Worm (Caenorhabditis elegans) whole organism, L2 larva: ENCODE data around the gene C07D10.6.
A peak's percentile ranks its signal among the peaks of the same experiment; 100 is the strongest.

Source experiments
- C34F6.9 ChIP-seq: fragments of 150-350 bp; optimal IDR thresholded peaks from 2 replicates; lab custom pipeline; 2014; ENCODE audit warnings: missing biosample characterization, missing genetic modification characterization
- F13H6.1 ChIP-seq: sonication (generic microtip); optimal IDR thresholded peaks from 2 replicates; lab custom pipeline; 2016; ENCODE audit warnings: missing genetic modification characterization, missing compliant biosample characterization
- R02D3.7 ChIP-seq: fragments of 150-350 bp; optimal IDR thresholded peaks from 2 replicates; lab custom pipeline; 2014; ENCODE audit warnings: missing biosample characterization, missing genetic modification characterization
- ZK546.5 ChIP-seq: sonication (generic microtip); optimal IDR thresholded peaks from 2 replicates; lab custom pipeline; 2017; ENCODE audit warnings: missing biosample characterization, missing genetic modification characterization
- alr-1 ChIP-seq: fragments of 150-350 bp; optimal IDR thresholded peaks from 2 replicates; lab custom pipeline; 2014; ENCODE audit warnings: missing biosample characterization, missing genetic modification characterization
- aly-2 ChIP-seq: fragments of 150-350 bp; optimal IDR thresholded peaks from 2 replicates; lab custom pipeline; 2014; ENCODE audit warnings: missing biosample characterization, missing genetic modification characterization
- ama-1 ChIP-seq: fragments of 150-350 bp; optimal IDR thresholded peaks from 2 replicates; lab custom pipeline; 2018; ENCODE audit warnings: inconsistent platforms
- blmp-1 ChIP-seq: sonication (generic microtip); optimal IDR thresholded peaks from 2 replicates; lab custom pipeline; 2017; ENCODE audit warnings: missing genetic modification characterization, mild to moderate bottlenecking, missing compliant biosample characterization, antibody characterized with exemption, moderate library complexity; ENCODE audit not compliant: insufficient read depth
- ceh-16 ChIP-seq: fragments of 150-350 bp; optimal IDR thresholded peaks from 2 replicates; lab custom pipeline; 2014; ENCODE audit warnings: missing biosample characterization, missing genetic modification characterization
- ceh-82 ChIP-seq: fragments of 150-350 bp; optimal IDR thresholded peaks from 2 replicates; lab custom pipeline; 2014; ENCODE audit warnings: missing biosample characterization, missing genetic modification characterization
- crh-2 ChIP-seq: sonication (generic microtip); optimal IDR thresholded peaks from 2 replicates; lab custom pipeline; 2017; ENCODE audit warnings: missing biosample characterization, missing genetic modification characterization
- dmd-4 ChIP-seq: sonication (generic microtip); optimal IDR thresholded peaks from 2 replicates; lab custom pipeline; 2017; ENCODE audit warnings: missing biosample characterization, missing genetic modification characterization
- egl-27 ChIP-seq: sonication (generic microtip); optimal IDR thresholded peaks from 3 replicates; lab custom pipeline; 2017; ENCODE audit warnings: missing biosample characterization, missing genetic modification reagents, missing genetic modification characterization
- elt-1 ChIP-seq: fragments of 150-350 bp; optimal IDR thresholded peaks from 2 replicates; lab custom pipeline; 2014; ENCODE audit warnings: missing biosample characterization, missing genetic modification characterization
- elt-3 ChIP-seq: sonication (generic microtip); optimal IDR thresholded peaks from 2 replicates; lab custom pipeline; 2017; ENCODE audit warnings: missing biosample characterization, missing genetic modification characterization
- fos-1 ChIP-seq: fragments of 150-350 bp; optimal IDR thresholded peaks from 2 replicates; lab custom pipeline; 2014; ENCODE audit warnings: missing biosample characterization, missing genetic modification characterization
- gmeb-1 ChIP-seq: fragments of 150-350 bp; optimal IDR thresholded peaks from 2 replicates; lab custom pipeline; 2014; ENCODE audit warnings: missing biosample characterization, missing genetic modification characterization
- lin-11 ChIP-seq: fragments of 150-350 bp; sonication (generic microtip); optimal IDR thresholded peaks from 2 replicates; lab custom pipeline; 2014; ENCODE audit warnings: missing biosample characterization, missing genetic modification characterization, inconsistent platforms, mixed read lengths
- lin-13 ChIP-seq: fragments of 150-350 bp; optimal IDR thresholded peaks from 2 replicates; lab custom pipeline; 2014; ENCODE audit warnings: missing biosample characterization, missing genetic modification reagents, missing genetic modification characterization
- lin-39 ChIP-seq: fragments of 150-350 bp; optimal IDR thresholded peaks from 2 replicates; lab custom pipeline; 2014; ENCODE audit warnings: missing biosample characterization, missing genetic modification reagents, missing genetic modification characterization
- lsy-2 ChIP-seq, 2 experiments: fragments of 150-350 bp in 1 of 2; sonication (generic microtip) in 1 of 2; optimal IDR thresholded peaks; 2 replicates each; lab custom pipeline; 2014 to 2017; ENCODE audit warnings: missing biosample characterization in 2 of 2, missing genetic modification characterization in 2 of 2
- mab-5 ChIP-seq: fragments of 150-350 bp; optimal IDR thresholded peaks from 2 replicates; lab custom pipeline; 2014; ENCODE audit warnings: missing biosample characterization, missing genetic modification characterization
- mbf-1 ChIP-seq: sonication (generic microtip); optimal IDR thresholded peaks from 2 replicates; lab custom pipeline; 2017; ENCODE audit warnings: missing biosample characterization, missing genetic modification characterization
- mdl-1 ChIP-seq, 2 experiments: fragments of 150-350 bp in 1 of 2; sonication (generic microtip) in 1 of 2; optimal IDR thresholded peaks; 2 replicates each; lab custom pipeline; 2017; ENCODE audit warnings: missing biosample characterization in 2 of 2, missing genetic modification characterization in 2 of 2
- nhr-10 ChIP-seq: sonication (generic microtip); optimal IDR thresholded peaks from 2 replicates; lab custom pipeline; 2017; ENCODE audit warnings: missing biosample characterization, missing genetic modification characterization
- nhr-11 ChIP-seq: fragments of 150-350 bp; optimal IDR thresholded peaks from 2 replicates; lab custom pipeline; 2014; ENCODE audit warnings: missing biosample characterization, missing genetic modification characterization
- nhr-12 ChIP-seq: fragments of 150-350 bp; optimal IDR thresholded peaks from 2 replicates; lab custom pipeline; 2014; ENCODE audit warnings: missing biosample characterization, missing genetic modification characterization
- nhr-129 ChIP-seq: fragments of 150-350 bp; optimal IDR thresholded peaks from 2 replicates; lab custom pipeline; 2014; ENCODE audit warnings: missing biosample characterization, missing genetic modification characterization
- nhr-21 ChIP-seq: fragments of 150-350 bp; optimal IDR thresholded peaks from 2 replicates; lab custom pipeline; 2014; ENCODE audit warnings: missing biosample characterization, missing genetic modification characterization
- nhr-23 ChIP-seq: fragments of 150-350 bp; optimal IDR thresholded peaks from 2 replicates; lab custom pipeline; 2014; ENCODE audit warnings: missing biosample characterization, missing genetic modification reagents, missing genetic modification characterization
- nhr-237 ChIP-seq: fragments of 150-350 bp; optimal IDR thresholded peaks from 2 replicates; lab custom pipeline; 2014; ENCODE audit warnings: missing biosample characterization, missing genetic modification characterization
- nhr-25 ChIP-seq: fragments of 150-350 bp; sonication (generic microtip); optimal IDR thresholded peaks from 3 replicates; lab custom pipeline; 2014; ENCODE audit warnings: missing biosample characterization, missing genetic modification characterization
- nhr-6 ChIP-seq: fragments of 150-350 bp; optimal IDR thresholded peaks from 2 replicates; lab custom pipeline; 2014; ENCODE audit warnings: missing biosample characterization, missing genetic modification characterization
- nhr-77 ChIP-seq: fragments of 150-350 bp; optimal IDR thresholded peaks from 2 replicates; lab custom pipeline; 2014; ENCODE audit warnings: missing biosample characterization, missing genetic modification characterization
- peb-1 ChIP-seq: fragments of 150-350 bp; optimal IDR thresholded peaks from 2 replicates; lab custom pipeline; 2014; ENCODE audit warnings: missing biosample characterization, missing genetic modification characterization
- sem-4 ChIP-seq: fragments of 150-350 bp; optimal IDR thresholded peaks from 2 replicates; lab custom pipeline; 2014; ENCODE audit warnings: missing biosample characterization, missing genetic modification reagents, missing genetic modification characterization
- skn-1 ChIP-seq: sonication (generic microtip); optimal IDR thresholded peaks from 2 replicates; lab custom pipeline; 2017; ENCODE audit warnings: missing biosample characterization, missing genetic modification characterization
- sma-3 ChIP-seq: sonication (generic microtip); optimal IDR thresholded peaks from 2 replicates; lab custom pipeline; 2016; ENCODE audit warnings: missing genetic modification reagents, missing genetic modification characterization, missing compliant biosample characterization
- sma-9 ChIP-seq, 2 experiments: fragments of 150-350 bp in 1 of 2; sonication (generic microtip) in 1 of 2; optimal IDR thresholded peaks; 2 replicates each; lab custom pipeline; 2014 to 2016; ENCODE audit warnings: missing genetic modification characterization in 2 of 2, mild to moderate bottlenecking in 1 of 2, missing biosample characterization in 1 of 2, missing compliant biosample characterization in 1 of 2, missing genetic modification reagents in 1 of 2, moderate library complexity in 1 of 2
- snpc-4 ChIP-seq: fragments of 150-350 bp; optimal IDR thresholded peaks from 2 replicates; lab custom pipeline; 2014; ENCODE audit warnings: missing biosample characterization, missing genetic modification characterization
- unc-55 ChIP-seq: fragments of 150-350 bp; sonication (generic microtip); optimal IDR thresholded peaks from 3 replicates; lab custom pipeline; 2014; ENCODE audit warnings: missing biosample characterization, missing genetic modification reagents, missing genetic modification characterization
- unc-62 ChIP-seq: fragments of 150-350 bp; optimal IDR thresholded peaks from 2 replicates; lab custom pipeline; 2014; ENCODE audit warnings: missing biosample characterization, missing genetic modification reagents, missing genetic modification characterization
- zag-1 ChIP-seq: fragments of 150-350 bp; optimal IDR thresholded peaks from 2 replicates; lab custom pipeline; 2014; ENCODE audit warnings: missing biosample characterization, missing genetic modification characterization
- ztf-11 ChIP-seq: sonication (generic microtip); optimal IDR thresholded peaks from 2 replicates; lab custom pipeline; 2017; ENCODE audit warnings: missing biosample characterization, missing genetic modification characterization
- ztf-4 ChIP-seq: fragments of 150-350 bp; optimal IDR thresholded peaks from 2 replicates; lab custom pipeline; 2014; ENCODE audit warnings: missing biosample characterization, missing genetic modification characterization

C07D10.6 gene

ce11 chrII:7356773-7357172 is 22.3 kb upstream of the C07D10.6 start:
- peak; percentile 66 for TF ChIP-seq R02D3.7 (tag; lab: Kevin White, UChicago)
- TF ChIP-seq nhr-12 (tag; lab: Kevin White, UChicago), result no peak
- TF ChIP-seq lsy-2 (tag; optimal IDR thresholded peaks at IDR 0.05; lab: Kevin White, UChicago), result peak in 1 of 2 experiments; percentile 60
- peak; percentile 58 for TF ChIP-seq unc-55 (GFP tag; lab: Kevin White, UChicago)
- peak; percentile 36 for TF ChIP-seq C34F6.9 (tag; lab: Kevin White, UChicago)

- TF ChIP-seq zag-1 (tag; lab: Kevin White, UChicago), result no peak
- TF ChIP-seq ztf-4, result no peak
- no peak for TF ChIP-seq ZK546.5 (tag; lab: Kevin White, UChicago)
- TF ChIP-seq elt-3 (tag; lab: Kevin White, UChicago), result no peak
- no peak for TF ChIP-seq crh-2 (tag; lab: Kevin White, UChicago)
- TF ChIP-seq sem-4 (tag; lab: Kevin White, UChicago), result no peak
- TF ChIP-seq alr-1, result no peak
- TF ChIP-seq lin-11 (tag; lab: Kevin White, UChicago), result no peak
- no peak for TF ChIP-seq nhr-25 (tag; lab: Kevin White, UChicago)
- TF ChIP-seq lin-39 (tag; lab: Kevin White, UChicago), result no peak
- TF ChIP-seq dmd-4 (tag; lab: Kevin White, UChicago), result no peak
- TF ChIP-seq unc-55 (GFP tag; lab: Kevin White, UChicago), result no peak
- TF ChIP-seq mab-5 (tag; lab: Kevin White, UChicago), result no peak
- no peak for TF ChIP-seq nhr-129 (tag; lab: Kevin White, UChicago)
These were observed 21.9 kb upstream of the C07D10.6 start for ce11 chrII:7357176-7357575.

ce11 chrII:7358489-7358943 is 20.6 kb upstream of the C07D10.6 start, which contains the start of gene insc-1:
TSS of gene insc-1 (plus strand) at chrII:7358893.
- TF ChIP-seq blmp-1 (tag; lab: Kevin White, UChicago), result peak; percentile 7
- no peak for TF ChIP-seq alr-1

ce11 chrII:7363990-7364455 is 15.1 kb upstream of the C07D10.6 start, which contains the start of gene msra-1:
TSS of gene msra-1 (minus strand) at chrII:7364040.
- TF ChIP-seq sma-3 (GFP tag; lab: Kevin White, UChicago) (no peak), nhr-129 (tag; lab: Kevin White, UChicago) (peak; percentile 88), nhr-11 (tag; lab: Kevin White, UChicago) (no peak), dmd-4 (tag; lab: Kevin White, UChicago) (no peak), nhr-77 (tag; lab: Kevin White, UChicago) (no peak), blmp-1 (tag; lab: Kevin White, UChicago) (no peak), gmeb-1 (tag; lab: Kevin White, UChicago) (no peak), nhr-12 (tag; lab: Kevin White, UChicago) (no peak), nhr-23 (tag; lab: Kevin White, UChicago) (no peak), ceh-82 (tag; lab: Kevin White, UChicago) (no peak), nhr-21 (no peak), lin-11 (tag; lab: Kevin White, UChicago) (no peak), ceh-16 (no peak), nhr-10 (tag; lab: Kevin White, UChicago) (no peak), elt-3 (tag; lab: Kevin White, UChicago) (no peak), crh-2 (tag; lab: Kevin White, UChicago) (peak; percentile 75), mbf-1 (tag; lab: Kevin White, UChicago) (no peak), mab-5 (tag; lab: Kevin White, UChicago) (no peak), R02D3.7 (tag; lab: Kevin White, UChicago) (no peak), unc-55 (GFP tag; lab: Kevin White, UChicago) (peak; percentile 39), alr-1 (no peak), aly-2 (tag; lab: Kevin White, UChicago) (no peak), nhr-25 (tag; lab: Kevin White, UChicago) (no peak), elt-1 (tag; lab: Kevin White, UChicago) (no peak), nhr-237 (tag; lab: Kevin White, UChicago) (no peak), C34F6.9 (tag; lab: Kevin White, UChicago) (peak; percentile 63), lin-39 (tag; lab: Kevin White, UChicago) (no peak), lin-13 (GFP tag; lab: Kevin White, UChicago) (no peak), fos-1 (tag; lab: Kevin White, UChicago) (peak; percentile 88), ZK546.5 (tag; lab: Kevin White, UChicago) (no peak), F13H6.1 (no peak), ama-1 (lab: Kevin White, UChicago) (no peak), skn-1 (tag; lab: Kevin White, UChicago) (peak; percentile 99), nhr-6 (no peak), unc-62 (GFP tag; lab: Kevin White, UChicago) (no peak), snpc-4 (tag; lab: Kevin White, UChicago) (no peak), ztf-11 (no peak), sma-9 (GFP tag; optimal IDR thresholded peaks at IDR 0.05; lab: Kevin White, UChicago) (peak; percentile 77), sma-9 (tag; optimal IDR thresholded peaks at IDR 0.05; lab: Kevin White, UChicago) (no peak), sem-4 (tag; lab: Kevin White, UChicago) (no peak), peb-1 (tag; lab: Kevin White, UChicago) (no peak), mdl-1 (tag; optimal IDR thresholded peaks at IDR 0.05; lab: Kevin White, UChicago) (no peak), ztf-4 (no peak), egl-27 (tag; lab: Kevin White, UChicago) (no peak)
